Fruit fly (Drosophila melanogaster) whole organism, prepupa: ENCODE measurements around the gene CG33170.

ENCODE experiments used
- Blimp-1 ChIP-seq: fragments of 200-800 bp; sonication (Bioruptor generic); optimal IDR thresholded peaks from 3 replicates; lab custom pipeline; 2017; ENCODE audit warnings: missing biosample characterization, missing genetic modification characterization, mild to moderate bottlenecking, moderate library complexity, missing genetic modification reagents
- CG10631 ChIP-seq: fragments of 200-800 bp; sonication (Bioruptor generic); optimal IDR thresholded peaks from 2 replicates; lab custom pipeline; 2016; ENCODE audit warnings: missing biosample characterization, missing genetic modification characterization
- CG11294 ChIP-seq: fragments of 200-800 bp; sonication (Bioruptor generic); IDR thresholded peaks from 2 replicates; pipeline ENCODE4 v1.3.6; 2022; ENCODE audit warnings: missing biosample characterization, missing genetic modification characterization
- CG11762 ChIP-seq: fragments of 200-800 bp; sonication (Bioruptor generic); optimal IDR thresholded peaks from 3 replicates; lab custom pipeline; 2016; ENCODE audit warnings: missing biosample characterization, missing genetic modification characterization; ENCODE audit not compliant: insufficient read depth
- CG15336 ChIP-seq: fragments of 200-800 bp; sonication (Bioruptor generic); IDR thresholded peaks from 2 replicates; pipeline ENCODE4 v1.3.6; 2022; ENCODE audit warnings: missing biosample characterization, missing genetic modification characterization
- CG1621 ChIP-seq: fragments of 200-800 bp; sonication (Bioruptor generic); optimal IDR thresholded peaks from 3 replicates; lab custom pipeline; 2018; ENCODE audit warnings: missing biosample characterization, mild to moderate bottlenecking, missing genetic modification characterization
- CG16779 ChIP-seq: fragments of 200-800 bp; sonication (Bioruptor generic); optimal IDR thresholded peaks from 3 replicates; lab custom pipeline; 2017; ENCODE audit warnings: missing biosample characterization, mild to moderate bottlenecking, missing genetic modification characterization
- CG3032 ChIP-seq: fragments of 200-800 bp; optimal IDR thresholded peaks from 2 replicates; lab custom pipeline; 2019; ENCODE audit warnings: missing biosample characterization, mild to moderate bottlenecking, missing genetic modification characterization, moderate library complexity
- CG32006 ChIP-seq: fragments of 200-800 bp; sonication (Bioruptor generic); optimal IDR thresholded peaks from 3 replicates; lab custom pipeline; 2017; ENCODE audit warnings: missing biosample characterization, mild to moderate bottlenecking, missing genetic modification characterization
- CG3919 ChIP-seq: fragments of 200-800 bp; sonication (Bioruptor generic); optimal IDR thresholded peaks from 3 replicates; lab custom pipeline; 2016; ENCODE audit warnings: missing biosample characterization, missing genetic modification characterization
- CG4318 ChIP-seq: fragments of 200-800 bp; sonication (Bioruptor generic); optimal IDR thresholded peaks from 3 replicates; lab custom pipeline; 2017; ENCODE audit warnings: missing biosample characterization, mild to moderate bottlenecking, missing genetic modification characterization
- CG6276 ChIP-seq: fragments of 200-800 bp; sonication (Bioruptor generic); optimal IDR thresholded peaks from 2 replicates; lab custom pipeline; 2017; ENCODE audit warnings: missing biosample characterization, mild to moderate bottlenecking, missing genetic modification characterization
- CG6808 ChIP-seq: fragments of 200-800 bp; sonication (Bioruptor generic); optimal IDR thresholded peaks from 3 replicates; lab custom pipeline; 2017; ENCODE audit warnings: missing biosample characterization, missing genetic modification characterization, mild to moderate bottlenecking, moderate library complexity, missing genetic modification reagents
- CG7368 ChIP-seq: fragments of 200-800 bp; sonication (Bioruptor generic); optimal IDR thresholded peaks from 3 replicates; lab custom pipeline; 2016; ENCODE audit warnings: missing biosample characterization, missing genetic modification characterization
- CG8119 ChIP-seq: fragments of 200-800 bp; sonication (Bioruptor generic); IDR thresholded peaks from 3 replicates; pipeline ENCODE4 v1.3.6; 2022; ENCODE audit warnings: missing biosample characterization, missing genetic modification characterization
- CG8319 ChIP-seq: fragments of 200-800 bp; sonication (Bioruptor generic); optimal IDR thresholded peaks from 3 replicates; lab custom pipeline; 2016; ENCODE audit warnings: missing biosample characterization, missing genetic modification characterization
- CG9139 ChIP-seq: fragments of 200-800 bp; sonication (Bioruptor generic); optimal IDR thresholded peaks from 3 replicates; lab custom pipeline; 2017; ENCODE audit warnings: missing biosample characterization, mild to moderate bottlenecking, missing genetic modification characterization
- Eip78C ChIP-seq: fragments of 200-800 bp; sonication (Bioruptor generic); peaks from one replicate; lab custom pipeline; 2016; ENCODE audit warnings: missing biosample characterization, missing genetic modification characterization
- Eip93F ChIP-seq: fragments of 200-800 bp; sonication (Bioruptor generic); optimal IDR thresholded peaks from 2 replicates; lab custom pipeline; 2016; ENCODE audit warnings: missing biosample characterization, mild to moderate bottlenecking, missing genetic modification characterization
- Ets21C ChIP-seq: fragments of 200-800 bp; sonication (Bioruptor generic); optimal IDR thresholded peaks from 3 replicates; lab custom pipeline; 2016; ENCODE audit warnings: missing biosample characterization, missing genetic modification characterization
- Ets96B ChIP-seq: fragments of 200-800 bp; optimal IDR thresholded peaks from 2 replicates; lab custom pipeline; 2019; ENCODE audit warnings: missing biosample characterization, mild to moderate bottlenecking, missing genetic modification characterization, moderate library complexity
- Gug ChIP-seq: fragments of 200-800 bp; sonication (Bioruptor generic); IDR thresholded peaks from 2 replicates; pipeline ENCODE4 v1.3.6; 2022; ENCODE audit warnings: missing biosample characterization, missing genetic modification characterization
- Hr38 ChIP-seq: sonication (Bioruptor generic); optimal IDR thresholded peaks from 2 replicates; lab custom pipeline; 2016; ENCODE audit warnings: missing biosample characterization, missing genetic modification characterization
- Hr39 ChIP-seq: fragments of 200-800 bp; sonication (Bioruptor generic); optimal IDR thresholded peaks from 2 replicates; lab custom pipeline; 2016; ENCODE audit warnings: missing biosample characterization, missing genetic modification characterization
- Lpt ChIP-seq: fragments of 200-800 bp; sonication (Bioruptor generic); optimal IDR thresholded peaks from 3 replicates; lab custom pipeline; 2016; ENCODE audit warnings: missing biosample characterization, missing genetic modification characterization
- Met ChIP-seq: fragments of 200-800 bp; sonication (Bioruptor generic); optimal IDR thresholded peaks from 3 replicates; lab custom pipeline; 2016; ENCODE audit warnings: missing biosample characterization, missing genetic modification characterization
- OdsH ChIP-seq: fragments of 200-800 bp; sonication (Bioruptor generic); optimal IDR thresholded peaks from 3 replicates; lab custom pipeline; 2016; ENCODE audit warnings: missing biosample characterization, missing genetic modification characterization
- Smox ChIP-seq: fragments of 200-800 bp; sonication (Bioruptor generic); optimal IDR thresholded peaks from 3 replicates; lab custom pipeline; 2016; ENCODE audit warnings: missing biosample characterization, missing genetic modification characterization
- Sox102F ChIP-seq: fragments of 200-800 bp; sonication (Bioruptor generic); optimal IDR thresholded peaks from 2 replicates; lab custom pipeline; 2016; ENCODE audit warnings: missing biosample characterization, mild to moderate bottlenecking, missing genetic modification characterization
- Sox14 ChIP-seq: fragments of 200-800 bp; sonication (Bioruptor generic); optimal IDR thresholded peaks from 3 replicates; lab custom pipeline; 2016; ENCODE audit warnings: missing biosample characterization, missing genetic modification characterization
- Sox15 ChIP-seq: fragments of 200-800 bp; sonication (Bioruptor generic); optimal IDR thresholded peaks from 3 replicates; lab custom pipeline; 2016; ENCODE audit warnings: missing biosample characterization, missing genetic modification characterization
- achi ChIP-seq: fragments of 200-800 bp; sonication (Bioruptor generic); optimal IDR thresholded peaks from 3 replicates; lab custom pipeline; 2016; ENCODE audit warnings: missing biosample characterization, missing genetic modification characterization
- acj6 ChIP-seq: fragments of 200-800 bp; sonication (Bioruptor generic); optimal IDR thresholded peaks from 3 replicates; lab custom pipeline; 2016; ENCODE audit warnings: missing biosample characterization, missing genetic modification characterization
- cyc ChIP-seq: fragments of 200-800 bp; sonication (Bioruptor generic); optimal IDR thresholded peaks from 3 replicates; lab custom pipeline; 2016; ENCODE audit warnings: missing biosample characterization, missing genetic modification characterization
- dac ChIP-seq: fragments of 200-800 bp; sonication (Bioruptor generic); optimal IDR thresholded peaks from 2 replicates; lab custom pipeline; 2017; ENCODE audit warnings: missing biosample characterization, mild to moderate bottlenecking, missing genetic modification characterization
- dsx ChIP-seq: fragments of 200-800 bp; optimal IDR thresholded peaks from 3 replicates; lab custom pipeline; 2019; ENCODE audit warnings: missing biosample characterization, mild to moderate bottlenecking, missing genetic modification characterization, moderate library complexity; ENCODE audit not compliant: poor library complexity, severe bottlenecking
- eg ChIP-seq: fragments of 200-800 bp; sonication (Bioruptor generic); IDR thresholded peaks from 3 replicates; pipeline ENCODE4 v1.3.6; 2022; ENCODE audit warnings: missing biosample characterization, missing genetic modification characterization
- esn ChIP-seq: fragments of 200-800 bp; sonication (Bioruptor generic); optimal IDR thresholded peaks from 2 replicates; lab custom pipeline; 2016; ENCODE audit warnings: missing biosample characterization, mild to moderate bottlenecking, missing genetic modification characterization, moderate library complexity
- fd59A ChIP-seq: fragments of 200-800 bp; sonication (Bioruptor generic); optimal IDR thresholded peaks from 2 replicates; lab custom pipeline; 2017; ENCODE audit warnings: missing biosample characterization, mild to moderate bottlenecking, missing genetic modification characterization, missing genetic modification reagents
- fkh ChIP-seq: fragments of 200-800 bp; sonication (Bioruptor generic); optimal IDR thresholded peaks from 3 replicates; lab custom pipeline; 2017; ENCODE audit warnings: missing biosample characterization, mild to moderate bottlenecking, missing genetic modification characterization, moderate library complexity
- lz ChIP-seq: fragments of 200-800 bp; sonication (Bioruptor generic); optimal IDR thresholded peaks from 3 replicates; lab custom pipeline; 2016; ENCODE audit warnings: missing biosample characterization, missing genetic modification characterization
- pdm3 ChIP-seq: fragments of 200-800 bp; sonication (Bioruptor generic); optimal IDR thresholded peaks from 3 replicates; lab custom pipeline; 2016; ENCODE audit warnings: missing biosample characterization, missing genetic modification characterization
- salr ChIP-seq, 2 experiments: fragments of 200-800 bp; sonication (Bioruptor generic); optimal IDR thresholded peaks; 3 replicates each; lab custom pipeline; 2016 to 2018; ENCODE audit warnings: missing biosample characterization in 2 of 2, missing genetic modification characterization in 2 of 2, mild to moderate bottlenecking in 1 of 2
- spab ChIP-seq: fragments of 200-800 bp; sonication (Bioruptor generic); optimal IDR thresholded peaks from 2 replicates; lab custom pipeline; 2017; ENCODE audit warnings: missing biosample characterization, mild to moderate bottlenecking, missing genetic modification characterization, missing genetic modification reagents
- ss ChIP-seq, 2 experiments: fragments of 200-800 bp; sonication (Bioruptor generic); optimal IDR thresholded peaks; 2 replicates in 1 of 2; 3 replicates in 1 of 2; lab custom pipeline; 2017 to 2018; ENCODE audit warnings: mild to moderate bottlenecking in 2 of 2, missing biosample characterization in 2 of 2, missing genetic modification characterization in 2 of 2, moderate library complexity in 1 of 2
- svp ChIP-seq: fragments of 200-800 bp; sonication (Bioruptor generic); peaks from one replicate; lab custom pipeline; 2016; ENCODE audit warnings: missing biosample characterization, missing genetic modification characterization
- topi ChIP-seq: fragments of 200-800 bp; sonication (Bioruptor generic); optimal IDR thresholded peaks from 3 replicates; lab custom pipeline; 2016; ENCODE audit warnings: missing biosample characterization, missing genetic modification characterization

Gene CG33170

DNA sequence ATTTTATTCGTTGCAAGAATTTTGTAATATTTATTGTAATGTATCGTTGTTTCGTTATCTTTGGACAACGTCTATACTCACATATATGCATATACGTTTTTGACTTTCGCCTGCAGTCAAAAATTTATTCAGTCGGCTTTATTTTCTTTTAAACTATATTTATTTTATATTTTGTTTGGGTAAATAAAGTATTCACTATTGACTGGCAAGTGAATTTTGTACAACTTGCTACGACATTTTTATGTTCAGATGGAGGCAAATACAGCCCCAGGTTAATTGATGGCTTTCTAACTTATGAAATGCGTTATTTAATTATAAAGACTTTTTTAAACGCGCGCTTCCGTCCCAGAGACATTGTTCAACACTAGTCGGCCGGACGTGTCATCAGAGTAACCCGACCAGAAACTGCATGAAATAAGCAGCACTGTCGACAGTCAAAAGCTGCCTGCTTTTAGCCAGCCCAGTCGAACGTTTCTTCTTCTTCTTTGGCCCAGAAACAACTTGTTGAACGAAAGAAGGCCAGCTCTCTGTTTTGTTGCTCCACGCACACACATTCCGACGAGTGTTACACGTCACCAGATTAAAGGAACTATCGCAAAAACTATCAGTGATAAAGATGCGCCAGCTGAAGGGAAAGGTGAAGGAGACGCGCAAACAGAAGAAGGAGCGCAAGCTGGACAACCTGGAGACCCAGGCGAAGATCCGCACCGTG lies 877 bp upstream of the CG33170 start, which contains the start of gene CG33169 (continued):
- TF ChIP-seq Sox14 (GFP tag; lab: Kevin White, UChicago), result peak; percentile 77
- TF ChIP-seq CG7368, result peak; percentile 37
- peak; percentile 41 for TF ChIP-seq Blimp-1 (GFP tag; lab: Kevin White, UChicago)
- peak; percentile 65 for TF ChIP-seq topi (GFP tag; lab: Kevin White, UChicago)
- TF ChIP-seq CG8319 (GFP tag; lab: Kevin White, UChicago), result peak; percentile 50
- TF ChIP-seq Gug (GFP tag; lab: Robert Waterston, UW), result no peak
- TF ChIP-seq Lpt (GFP tag; lab: Kevin White, UChicago), result peak; percentile 49
- 0 out of 2 replicates have a peak, but pooled peaks have one; percentile 41 for TF ChIP-seq CG11294 (GFP tag; lab: Robert Waterston, UW)
- TF ChIP-seq OdsH (GFP tag; lab: Kevin White, UChicago), result peak; percentile 53

DNA sequence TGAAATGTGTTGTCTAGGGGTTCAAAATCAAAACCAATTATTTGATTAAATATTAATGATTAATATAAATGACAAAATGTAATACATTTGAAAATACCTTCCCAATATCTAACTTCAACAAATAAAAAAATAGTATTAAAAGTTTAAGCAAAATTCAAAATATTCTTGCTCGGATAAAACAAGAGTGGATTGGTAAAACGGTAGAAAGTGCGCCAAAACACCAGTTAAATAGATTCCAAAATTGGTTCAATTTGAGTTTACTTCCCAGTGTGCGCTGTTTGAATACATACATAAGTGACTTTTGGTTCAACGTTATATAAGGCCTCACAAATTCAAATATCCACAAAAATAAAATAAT lies 640 bp downstream of the CG33170 start:
- TF ChIP-seq Sox15, result peak; percentile 34
- peak; percentile 85 for TF ChIP-seq CG6276 (GFP tag; lab: Kevin White, UChicago)
- TF ChIP-seq acj6 (GFP tag; lab: Kevin White, UChicago), result peak; percentile 79
- TF ChIP-seq CG9139 (GFP tag; lab: Kevin White, UChicago), result no peak
- peak; percentile 31 for TF ChIP-seq fd59A
- TF ChIP-seq CG3032, result peak; percentile 58
- TF ChIP-seq Blimp-1 (GFP tag; lab: Kevin White, UChicago), result peak; percentile 8
- TF ChIP-seq Gug (GFP tag; lab: Robert Waterston, UW), result no peak
- peak; percentile 58 for TF ChIP-seq Hr39 (GFP tag; lab: Kevin White, UChicago)
- peak; percentile 40 for TF ChIP-seq CG1621 (tag; lab: Kevin White, UChicago)
- peak; percentile 71 for TF ChIP-seq eg (GFP tag; lab: Robert Waterston, UW)
- TF ChIP-seq dsx, result peak; percentile 55
- TF ChIP-seq CG16779 (tag; lab: Kevin White, UChicago), result peak; percentile 54
- peak; percentile 5 for TF ChIP-seq fkh (GFP tag; lab: Kevin White, UChicago)
- TF ChIP-seq achi (GFP tag; lab: Kevin White, UChicago), result no peak
- peak; percentile 80 for TF ChIP-seq CG32006 (GFP tag; lab: Kevin White, UChicago)
- TF ChIP-seq dac (GFP tag; lab: Kevin White, UChicago), result peak; percentile 45
- no peak for TF ChIP-seq CG4318
- peak; percentile 61 for TF ChIP-seq topi (GFP tag; lab: Kevin White, UChicago)
- TF ChIP-seq Hr38 (GFP tag; lab: Kevin White, UChicago), result no peak
- peak; percentile 91 for TF ChIP-seq CG15336 (GFP tag; lab: Robert Waterston, UW)
- TF ChIP-seq svp (GFP tag; lab: Kevin White, UChicago), result peak; percentile 73
- TF ChIP-seq OdsH (GFP tag; lab: Kevin White, UChicago), result peak; percentile 82
- peak; percentile 76 for TF ChIP-seq Ets96B (tag; lab: Kevin White, UChicago)
- TF ChIP-seq ss (GFP tag; optimal IDR thresholded peaks at IDR 0.05; lab: Kevin White, UChicago), result peak; percentile 18 to 54
- TF ChIP-seq pdm3, result peak; percentile 72
- peak; percentile 73 for TF ChIP-seq Met (GFP tag; lab: Kevin White, UChicago)
- TF ChIP-seq CG7368, result peak; percentile 29
- TF ChIP-seq Sox14 (GFP tag; lab: Kevin White, UChicago), result peak; percentile 54
- TF ChIP-seq CG3919 (GFP tag; lab: Kevin White, UChicago), result peak; percentile 60
- peak; percentile 29 for TF ChIP-seq spab (GFP tag; lab: Kevin White, UChicago)
- peak; percentile 73 for TF ChIP-seq Smox (GFP tag; lab: Kevin White, UChicago)
- peak; percentile 44 for TF ChIP-seq Eip93F
- peak; percentile 2 for TF ChIP-seq CG11762
- peak in 1 of 2 experiments; percentile 73 for TF ChIP-seq salr (GFP tag; optimal IDR thresholded peaks at IDR 0.05; lab: Kevin White, UChicago)
- TF ChIP-seq CG10631 (GFP tag; lab: Kevin White, UChicago), result peak; percentile 23
- peak; percentile 94 for TF ChIP-seq Eip78C (GFP tag; lab: Kevin White, UChicago)
- TF ChIP-seq Ets21C (GFP tag; lab: Kevin White, UChicago), result peak; percentile 9
- peak; percentile 76 for TF ChIP-seq esn (GFP tag; lab: Kevin White, UChicago)
- TF ChIP-seq lz (GFP tag; lab: Kevin White, UChicago), result peak; percentile 73
- TF ChIP-seq CG8119, result peak; percentile 90
- TF ChIP-seq cyc (GFP tag; lab: Kevin White, UChicago), result no peak
- peak; percentile 38 for TF ChIP-seq CG6808 (GFP tag; lab: Kevin White, UChicago)
- peak; percentile 75 for TF ChIP-seq Sox102F
